Worm (Caenorhabditis elegans): ENCODE results near the gene F18H3.4.

Gene F18H3.4

DNA sequence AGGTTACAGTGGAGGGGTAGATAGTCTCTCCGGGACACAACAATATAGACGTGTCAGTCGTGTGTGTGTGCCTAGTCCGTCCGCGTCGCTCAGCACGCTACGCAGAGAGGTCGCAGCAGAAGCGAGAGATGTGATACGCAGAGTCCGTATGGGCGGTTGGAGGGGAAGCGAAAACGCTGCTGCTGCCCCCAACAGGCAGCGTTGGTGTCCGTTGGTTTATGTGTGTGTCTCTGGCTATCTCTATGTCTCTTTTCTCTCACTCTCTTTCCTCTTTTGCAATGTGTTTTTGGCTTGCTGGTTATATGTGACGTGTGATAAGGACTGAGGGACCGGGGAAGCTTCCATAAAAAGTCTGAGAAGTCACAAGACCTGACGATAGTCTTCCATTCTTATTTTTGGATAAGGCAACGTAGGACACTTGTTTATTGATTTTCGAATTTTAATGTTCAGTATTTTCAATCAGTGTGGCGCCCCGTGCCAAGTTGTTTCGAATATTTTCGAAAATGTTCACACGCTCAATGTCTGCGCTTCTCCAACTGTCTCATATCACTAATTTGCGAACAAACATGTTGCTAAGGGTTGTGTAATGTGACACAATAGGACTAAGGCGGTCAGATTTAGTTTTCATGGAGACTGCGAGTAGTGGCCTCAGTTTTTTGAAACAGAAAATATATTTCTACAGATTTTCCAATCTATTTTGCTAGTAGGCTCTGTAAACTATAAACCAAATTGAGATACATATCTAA, 1.4 kb upstream of the F18H3.4 start, which contains the start of gene pab-2 (continued):
- peak; percentile 72 for TF ChIP-seq madf-9 (GFP tag; conservative IDR thresholded peaks at IDR 0.05)
- TF ChIP-seq tag-97 (GFP tag; IDR thresholded peaks at IDR 0.05) = no peak
- TF ChIP-seq Y75B8A.6 (GFP tag; IDR thresholded peaks at IDR 0.05) = no peak
- TF ChIP-seq dmd-9 (GFP tag; IDR thresholded peaks at IDR 0.05) = no peak
- no peak for TF ChIP-seq ZK337.2 (GFP tag; IDR thresholded peaks at IDR 0.05)
- TF ChIP-seq ceh-82 (tag; optimal IDR thresholded peaks at IDR 0.05) = no peak
- TF ChIP-seq T20F7.1 (GFP tag; optimal IDR thresholded peaks at IDR 0.05) = peak; percentile 46
- TF ChIP-seq tra-1 (GFP tag; IDR thresholded peaks at IDR 0.05) = peak; percentile 85
- TF ChIP-seq mdt-29 (GFP tag; IDR thresholded peaks at IDR 0.05) = no peak
- TF ChIP-seq lin-39 (tag; optimal IDR thresholded peaks at IDR 0.05) = no peak
- no peak for TF ChIP-seq ceh-62 (tag; optimal IDR thresholded peaks at IDR 0.05)
- TF ChIP-seq madf-5 (GFP tag; IDR thresholded peaks at IDR 0.05) = no peak
- TF ChIP-seq nhr-102 (tag; optimal IDR thresholded peaks at IDR 0.05) = peak; percentile 92
- TF ChIP-seq vab-7 (GFP tag; IDR thresholded peaks at IDR 0.05) = no peak
- peak; percentile 87 for TF ChIP-seq rbr-2 (tag; optimal IDR thresholded peaks at IDR 0.05)
- no peak for TF ChIP-seq nhr-111 (GFP tag; optimal IDR thresholded peaks at IDR 0.05)
- no peak for TF ChIP-seq daf-8 (GFP tag; IDR thresholded peaks at IDR 0.05)
- no peak for TF ChIP-seq lin-15B (tag; optimal IDR thresholded peaks at IDR 0.05)
- TF ChIP-seq gei-8 (GFP tag; optimal IDR thresholded peaks at IDR 0.05) = peak; percentile 71
- TF ChIP-seq zag-1 (tag; optimal IDR thresholded peaks at IDR 0.05) = peak; percentile 54
- peak; percentile 41 for TF ChIP-seq lin-13 (GFP tag; optimal IDR thresholded peaks at IDR 0.05)
- peak; percentile 43 to 82 for TF ChIP-seq lsy-2 (tag; optimal IDR thresholded peaks at IDR 0.05)
- TF ChIP-seq mxl-3 (GFP tag; optimal IDR thresholded peaks at IDR 0.05) = peak; percentile 97
- peak; percentile 16 for TF ChIP-seq dpl-1 (GFP tag; optimal IDR thresholded peaks at IDR 0.05)
- TF ChIP-seq T26A8.4 (GFP tag; IDR thresholded peaks at IDR 0.05) = peak; percentile 61; the same call in 1 of the 2 replicates
- peak; percentile 69; the same call in 1 of the 2 replicates for TF ChIP-seq ceh-20 (GFP tag; IDR thresholded peaks at IDR 0.05)
- peak; percentile 49; the same call in 1 of the 2 replicates for TF ChIP-seq pha-4 (GFP tag; IDR thresholded peaks at IDR 0.05)
- TF ChIP-seq pha-4 (tag; optimal IDR thresholded peaks at IDR 0.05) = no peak
- TF ChIP-seq spr-3 (GFP tag; optimal IDR thresholded peaks at IDR 0.05) = no peak
- TF ChIP-seq mes-2 (tag; optimal IDR thresholded peaks at IDR 0.05; ENCODE audit: poor library complexity, severe bottlenecking) = peak; percentile 59
- no peak for TF ChIP-seq zfp-2 (tag; optimal IDR thresholded peaks at IDR 0.05)
- no peak for TF ChIP-seq F49E8.2 (tag; optimal IDR thresholded peaks at IDR 0.05; ENCODE audit: borderline replicate concordance)
- TF ChIP-seq unc-39 (tag; optimal IDR thresholded peaks at IDR 0.05) = no peak
- no peak for TF ChIP-seq unc-130 (GFP tag; optimal IDR thresholded peaks at IDR 0.05)
- peak; percentile 89 for TF ChIP-seq saeg-2 (GFP tag; IDR thresholded peaks at IDR 0.05)
- TF ChIP-seq snpc-1.2 (GFP tag; IDR thresholded peaks at IDR 0.05) = no peak
- TF ChIP-seq egl-27 (tag; optimal IDR thresholded peaks at IDR 0.05) = no peak
- TF ChIP-seq set-16 (GFP tag; IDR thresholded peaks at IDR 0.05) = peak; percentile 81
- peak in 1 of 2 experiments; percentile 90 for TF ChIP-seq unc-62 (GFP tag; optimal IDR thresholded peaks at IDR 0.05 in 1 of 2)
- no peak for TF ChIP-seq unc-62 (tag; optimal IDR thresholded peaks at IDR 0.05)
- TF ChIP-seq attf-4 (tag; optimal IDR thresholded peaks at IDR 0.05) = no peak
- peak; percentile 99 for TF ChIP-seq aha-1 (tag)
- no peak for TF ChIP-seq jun-1 (tag; optimal IDR thresholded peaks at IDR 0.05)
- peak; percentile 76 for TF ChIP-seq egl-43 (GFP tag; IDR thresholded peaks at IDR 0.05)
- peak; percentile 91 for TF ChIP-seq dmd-6 (GFP tag; IDR thresholded peaks at IDR 0.05)
- TF ChIP-seq nhr-28 (tag; optimal IDR thresholded peaks at IDR 0.05) = peak; percentile 87
- peak; percentile 16 for TF ChIP-seq cey-2 (tag; optimal IDR thresholded peaks at IDR 0.05; ENCODE audit: borderline replicate concordance, insufficient read depth)
- peak in 1 of 2 experiments; percentile 39 for TF ChIP-seq daf-16 (GFP tag; optimal IDR thresholded peaks at IDR 0.05)
- peak; percentile 83 for TF ChIP-seq daf-16 (tag; optimal IDR thresholded peaks at IDR 0.05)
- TF ChIP-seq daf-12 (tag; optimal IDR thresholded peaks at IDR 0.05) = no peak
- peak; percentile 77; the same call in 1 of the 2 replicates for TF ChIP-seq nhr-41 (GFP tag; IDR thresholded peaks at IDR 0.05)
